Fruit fly (Drosophila melanogaster): Measurements from ENCODE around the gene comt.

The comt gene

dm6 chrX:13232406-13233195 is 26.2 kb upstream of the comt start (continued):
- peak; percentile 36 for TF ChIP-seq Mes4 (GFP tag; optimal IDR thresholded peaks at IDR 0.05)
- peak; percentile 25; the same call in 1 of the 2 replicates for TF ChIP-seq CG10959 (GFP tag; IDR thresholded peaks at IDR 0.05)
- TF ChIP-seq CG5953 (GFP tag; IDR thresholded peaks at IDR 0.05): peak; percentile 79
- no peak for TF ChIP-seq nerfin-2 (GFP tag; IDR thresholded peaks at IDR 0.05; ENCODE audit: partially characterized antibody)
- TF ChIP-seq Hmr (GFP tag; optimal IDR thresholded peaks at IDR 0.05): peak; percentile 72
- peak; percentile 88 for TF ChIP-seq CG12769 (tag; optimal IDR thresholded peaks at IDR 0.05)
- TF ChIP-seq Stat92E (GFP tag; optimal IDR thresholded peaks at IDR 0.05): no peak
- no peak for TF ChIP-seq Lpt (GFP tag; optimal IDR thresholded peaks at IDR 0.05)
- TF ChIP-seq CG17385 (GFP tag; optimal IDR thresholded peaks at IDR 0.05): peak; percentile 60
- peak; percentile 62 for TF ChIP-seq CG4820 (GFP tag; optimal IDR thresholded peaks at IDR 0.05)
- no peak for TF ChIP-seq CG3838 (GFP tag; optimal IDR thresholded peaks at IDR 0.05)
- TF ChIP-seq CG12299 (tag; optimal IDR thresholded peaks at IDR 0.05): no peak
- TF ChIP-seq Gug (GFP tag; IDR thresholded peaks at IDR 0.05): peak; percentile 87
- TF ChIP-seq dm (GFP tag; optimal IDR thresholded peaks at IDR 0.05): peak; percentile 44
- TF ChIP-seq Myb (GFP tag; optimal IDR thresholded peaks at IDR 0.05): peak; percentile 48
- TF ChIP-seq CG13123 (GFP tag; optimal IDR thresholded peaks at IDR 0.05): peak; percentile 3
- TF ChIP-seq CG8478 (optimal IDR thresholded peaks at IDR 0.05): no peak
- TF ChIP-seq Oli (tag; optimal IDR thresholded peaks at IDR 0.05): peak; percentile 80
- peak; percentile 67 for TF ChIP-seq CG12391 (tag; optimal IDR thresholded peaks at IDR 0.05)
- peak; percentile 64 for TF ChIP-seq fd96Cb (tag; optimal IDR thresholded peaks at IDR 0.05)
- TF ChIP-seq emc (GFP tag; optimal IDR thresholded peaks at IDR 0.05): peak; percentile 13
- TF ChIP-seq ind (GFP tag; optimal IDR thresholded peaks at IDR 0.05): peak; percentile 75
- TF ChIP-seq chn (GFP tag; optimal IDR thresholded peaks at IDR 0.05): peak; percentile 44
- peak; percentile 88 for TF ChIP-seq vvl (GFP tag; IDR thresholded peaks at IDR 0.05)
- TF ChIP-seq CG8388 (GFP tag; optimal IDR thresholded peaks at IDR 0.05): peak; percentile 49
- TF ChIP-seq MTF-1 (GFP tag; optimal IDR thresholded peaks at IDR 0.05; ENCODE audit: borderline replicate concordance): peak; percentile 15
- peak; percentile 62 for TF ChIP-seq PHDP (tag; optimal IDR thresholded peaks at IDR 0.05)
- peak; percentile 77 for TF ChIP-seq onecut (GFP tag; IDR thresholded peaks at IDR 0.05)
- no peak for TF ChIP-seq CG3065 (GFP tag; optimal IDR thresholded peaks at IDR 0.05)
- TF ChIP-seq CG7357 (GFP tag; IDR thresholded peaks at IDR 0.05): peak; percentile 65
- TF ChIP-seq Asciz (GFP tag; optimal IDR thresholded peaks at IDR 0.05): peak; percentile 67
- TF ChIP-seq CG11723 (GFP tag; optimal IDR thresholded peaks at IDR 0.05): peak; percentile 51
- peak; percentile 56 for TF ChIP-seq CG2120 (GFP tag; optimal IDR thresholded peaks at IDR 0.05)
- TF ChIP-seq D19A (tag; optimal IDR thresholded peaks at IDR 0.05): peak; percentile 62
- TF ChIP-seq zfh2 (GFP tag; optimal IDR thresholded peaks at IDR 0.05): peak; percentile 36
- TF ChIP-seq Jarid2 (GFP tag; optimal IDR thresholded peaks at IDR 0.05): peak; percentile 17
- TF ChIP-seq CG13424 (tag; optimal IDR thresholded peaks at IDR 0.05): peak; percentile 67
- peak; percentile 53; the same call in 1 of the 2 replicates for TF ChIP-seq NFAT (GFP tag; IDR thresholded peaks at IDR 0.05)
- TF ChIP-seq ro (GFP tag; IDR thresholded peaks at IDR 0.05): 0 out of 2 replicates have a peak, but pooled peaks have one; percentile 36
- peak; percentile 63 for TF ChIP-seq lilli (GFP tag; optimal IDR thresholded peaks at IDR 0.05)
- no peak for TF ChIP-seq Dfd (GFP tag; optimal IDR thresholded peaks at IDR 0.05)
- TF ChIP-seq Drgx (GFP tag; IDR thresholded peaks at IDR 0.05): peak; percentile 49
- peak; percentile 70 for TF ChIP-seq CG5180 (GFP tag; optimal IDR thresholded peaks at IDR 0.05)
- no peak for TF ChIP-seq MESR4 (GFP tag; optimal IDR thresholded peaks at IDR 0.05)
- TF ChIP-seq scrt (GFP tag; optimal IDR thresholded peaks at IDR 0.05): peak; percentile 51
- no peak for TF ChIP-seq CG1832 (GFP tag; optimal IDR thresholded peaks at IDR 0.05)
- no peak for TF ChIP-seq CG7745 (tag; optimal IDR thresholded peaks at IDR 0.05)
- TF ChIP-seq CG15696 (tag; optimal IDR thresholded peaks at IDR 0.05): no peak
- TF ChIP-seq dimm (GFP tag; IDR thresholded peaks at IDR 0.05): peak; percentile 74
